Fruit fly (Drosophila melanogaster): ENCODE measurements around the gene CG31415.
A peak's percentile ranks its signal among the peaks of the same experiment; 100 is the strongest.

Gene CG31415

dm6 chr3R:9704183-9705007, 38.9 kb upstream of the CG31415 start (continued):
- no peak for TF ChIP-seq CG10321 (GFP tag; IDR thresholded peaks at IDR 0.05)
- no peak for TF ChIP-seq ssp (GFP tag; IDR thresholded peaks at IDR 0.05)
- TF ChIP-seq row (GFP tag; IDR thresholded peaks at IDR 0.05), result no peak
- no peak for TF ChIP-seq CG6683 (GFP tag; optimal IDR thresholded peaks at IDR 0.05)
- TF ChIP-seq CG12744 (GFP tag; optimal IDR thresholded peaks at IDR 0.05), result no peak
- TF ChIP-seq CG15479 (GFP tag; optimal IDR thresholded peaks at IDR 0.05), result peak; percentile 91

- no peak for TF ChIP-seq CG13287 (GFP tag; IDR thresholded peaks at IDR 0.05; ENCODE audit: partially characterized antibody)
- no peak for TF ChIP-seq CG31224 (GFP tag; IDR thresholded peaks at IDR 0.05)
- peak; percentile 22 for TF ChIP-seq fd102C (GFP tag; optimal IDR thresholded peaks at IDR 0.05)
- TF ChIP-seq CG9817 (tag; optimal IDR thresholded peaks at IDR 0.05), result peak; percentile 42
- no peak for TF ChIP-seq jing (GFP tag; optimal IDR thresholded peaks at IDR 0.05)
- no peak for TF ChIP-seq HLH3B (GFP tag; IDR thresholded peaks at IDR 0.05)
- peak; percentile 33 for TF ChIP-seq CG7556 (GFP tag; optimal IDR thresholded peaks at IDR 0.05)
- no peak for TF ChIP-seq CG1602 (GFP tag; optimal IDR thresholded peaks at IDR 0.05)
- no peak for TF ChIP-seq Doc2 (GFP tag; IDR thresholded peaks at IDR 0.05)
- TF ChIP-seq ftz-f1 (GFP tag; optimal IDR thresholded peaks at IDR 0.05), result peak; percentile 58
- TF ChIP-seq CG4360 (GFP tag; IDR thresholded peaks at IDR 0.05), result no peak
- TF ChIP-seq HmgZ (tag; optimal IDR thresholded peaks at IDR 0.05), result peak; percentile 92
- TF ChIP-seq esg (GFP tag; conservative IDR thresholded peaks at IDR 0.05), result no peak
- no peak for TF ChIP-seq Mrtf (GFP tag; IDR thresholded peaks at IDR 0.05)
- TF ChIP-seq CG33557 (GFP tag; optimal IDR thresholded peaks at IDR 0.05), result peak; percentile 26
- TF ChIP-seq toy (GFP tag; IDR thresholded peaks at IDR 0.05), result no peak
- TF ChIP-seq fd64A (GFP tag; optimal IDR thresholded peaks at IDR 0.05), result no peak
- peak; percentile 97 for TF ChIP-seq Jarid2 (GFP tag; optimal IDR thresholded peaks at IDR 0.05)
- TF ChIP-seq ATbp (GFP tag; optimal IDR thresholded peaks at IDR 0.05), result no peak
- TF ChIP-seq Fer3 (tag; optimal IDR thresholded peaks at IDR 0.05), result peak; percentile 36
- peak; percentile 97 for TF ChIP-seq pros (GFP tag; optimal IDR thresholded peaks at IDR 0.05)
- no peak for TF ChIP-seq Ptx1 (GFP tag; IDR thresholded peaks at IDR 0.05)
- no peak for TF ChIP-seq az2 (GFP tag; optimal IDR thresholded peaks at IDR 0.05)
- peak; percentile 78 for TF ChIP-seq CG17829 (tag; optimal IDR thresholded peaks at IDR 0.05)
- no peak for TF ChIP-seq hb (GFP tag; IDR thresholded peaks at IDR 0.05; ENCODE audit: partially characterized antibody)
- TF ChIP-seq CG17186 (GFP tag; optimal IDR thresholded peaks at IDR 0.05), result peak; percentile 2
- no peak for TF ChIP-seq CG11723 (GFP tag; optimal IDR thresholded peaks at IDR 0.05)
- no peak for TF ChIP-seq z (GFP tag; IDR thresholded peaks at IDR 0.05)
- TF ChIP-seq CG8765 (GFP tag; IDR thresholded peaks at IDR 0.05), result no peak
- no peak for TF ChIP-seq yki (optimal IDR thresholded peaks at IDR 0.05)
- TF ChIP-seq Hand (GFP tag; optimal IDR thresholded peaks at IDR 0.05), result peak; percentile 28
- peak; percentile 19 for TF ChIP-seq CG6765 (GFP tag; optimal IDR thresholded peaks at IDR 0.05)
- no peak for TF ChIP-seq CG5953 (GFP tag; IDR thresholded peaks at IDR 0.05)
- no peak for TF ChIP-seq sisA (GFP tag; IDR thresholded peaks at IDR 0.05)
- no peak for TF ChIP-seq CG14860 (GFP tag; IDR thresholded peaks at IDR 0.05; ENCODE audit: partially characterized antibody)
- TF ChIP-seq CG12659 (GFP tag; optimal IDR thresholded peaks at IDR 0.05), result peak; percentile 86
- no peak for TF ChIP-seq Dref (GFP tag; IDR thresholded peaks at IDR 0.05)
- peak; percentile 27 for TF ChIP-seq CG2875 (GFP tag; optimal IDR thresholded peaks at IDR 0.05)
- TF ChIP-seq MTF-1 (GFP tag; optimal IDR thresholded peaks at IDR 0.05; ENCODE audit: borderline replicate concordance), result peak; percentile 52
- peak; percentile 9 for TF ChIP-seq CG9609 (GFP tag; optimal IDR thresholded peaks at IDR 0.05)
- TF ChIP-seq usp (GFP tag; optimal IDR thresholded peaks at IDR 0.05), result no peak
- TF ChIP-seq CG10274 (GFP tag; optimal IDR thresholded peaks at IDR 0.05), result no peak
These were observed 38.2 kb upstream of the CG31415 start, which contains the start of gene Unc-115a for dm6 chr3R:9705008-9705628. Unc-115a (minus strand) TSS chr3R:9705417.
